Worm (Caenorhabditis elegans) whole organism, young adult: ENCODE data around the gene Y41C4A.22.
A peak's percentile ranks its signal among the peaks of the same experiment; 100 is the strongest.

Source experiments
- B0035.1 ChIP-seq: sonication (generic microtip); optimal IDR thresholded peaks from 2 replicates; lab custom pipeline; 2016; ENCODE audit warnings: missing genetic modification characterization, mild to moderate bottlenecking, missing compliant biosample characterization, missing genotype, missing genetic modification reagents
- B0261.1 ChIP-seq: sonication (generic microtip); optimal IDR thresholded peaks from 2 replicates; lab custom pipeline; 2016; ENCODE audit warnings: mild to moderate bottlenecking, missing genetic modification characterization, moderate library complexity, missing compliant biosample characterization
- B0336.3 ChIP-seq: fragments of 200-800 bp; sonication (Bioruptor generic); IDR thresholded peaks from 2 replicates; pipeline ENCODE4 v1.3.6; 2022; ENCODE audit warnings: missing genetic modification characterization, missing compliant biosample characterization
- C06A6.2 ChIP-seq: fragments of 200-800 bp; sonication (Bioruptor generic); conservative IDR thresholded peaks from 2 replicates; pipeline ENCODE4 v1.3.6; 2022; ENCODE audit warnings: missing genetic modification characterization, missing compliant biosample characterization
- C17E4.6 ChIP-seq: fragments of 200-800 bp; sonication (Bioruptor generic); IDR thresholded peaks from 2 replicates; pipeline ENCODE4 v1.3.6; 2022; ENCODE audit warnings: missing genetic modification reagents, missing genetic modification characterization, missing compliant biosample characterization
- F23B12.7 ChIP-seq: sonication (generic microtip); optimal IDR thresholded peaks from 2 replicates; lab custom pipeline; 2017; ENCODE audit warnings: missing genetic modification characterization, mild to moderate bottlenecking, missing compliant biosample characterization, antibody characterized with exemption, moderate library complexity; ENCODE audit not compliant: insufficient read depth
- F37B4.10 ChIP-seq: fragments of 200-800 bp; sonication (Bioruptor generic); IDR thresholded peaks from 2 replicates; pipeline ENCODE4 v1.3.6; 2022; ENCODE audit warnings: missing genetic modification characterization, missing compliant biosample characterization
- F49E8.2 ChIP-seq: sonication (generic microtip); optimal IDR thresholded peaks from 3 replicates; lab custom pipeline; 2017; ENCODE audit warnings: missing genetic modification characterization, mild to moderate bottlenecking, missing compliant biosample characterization, antibody characterized with exemption, moderate library complexity; ENCODE audit not compliant: insufficient read depth
- F52B5.7 ChIP-seq: sonication (generic microtip); optimal IDR thresholded peaks from 2 replicates; lab custom pipeline; 2016; ENCODE audit warnings: mild to moderate bottlenecking, missing genetic modification characterization, missing compliant biosample characterization
- F55B11.4 ChIP-seq: sonication (generic microtip); optimal IDR thresholded peaks from 2 replicates; lab custom pipeline; 2016; ENCODE audit warnings: missing compliant biosample characterization, missing genetic modification characterization, borderline replicate concordance; ENCODE audit not compliant: insufficient read depth
- F57A8.1 ChIP-seq: fragments of 200-800 bp; sonication (Bioruptor generic); optimal IDR thresholded peaks from 2 replicates; lab custom pipeline; 2018; ENCODE audit warnings: mild to moderate bottlenecking, missing genetic modification characterization, moderate library complexity, missing compliant biosample characterization
- K11D2.4 ChIP-seq: fragments of 200-800 bp; sonication (Bioruptor generic); IDR thresholded peaks from 2 replicates; pipeline ENCODE4 v1.3.6; 2022; ENCODE audit warnings: missing genetic modification reagents, missing genetic modification characterization, missing compliant biosample characterization
- Y67H2A.10 ChIP-seq: fragments of 200-800 bp; sonication (Bioruptor generic); conservative IDR thresholded peaks from 2 replicates; pipeline ENCODE4 v1.3.6; 2022; ENCODE audit warnings: missing genetic modification reagents, missing genetic modification characterization, missing compliant biosample characterization
- Y79H2A.3 ChIP-seq: fragments of 200-800 bp; sonication (Bioruptor generic); conservative IDR thresholded peaks from 2 replicates; pipeline ENCODE4 v1.3.6; 2022; ENCODE audit warnings: missing genetic modification reagents, missing genetic modification characterization, missing compliant biosample characterization
- akir-1 ChIP-seq: fragments of 200-800 bp; sonication (Bioruptor generic); optimal IDR thresholded peaks from 2 replicates; lab custom pipeline; 2018; ENCODE audit warnings: mild to moderate bottlenecking, missing genetic modification characterization, moderate library complexity, missing compliant biosample characterization
- ama-1 ChIP-seq, 3 experiments: fragments of 150-350 bp in 1 of 3; sonication (generic microtip) in 2 of 3; optimal IDR thresholded peaks; 2 replicates each; lab custom pipeline; 2014 to 2018; ENCODE audit warnings: missing biosample characterization in 2 of 3, missing genetic modification characterization in 2 of 3, missing genetic modification reagents in 2 of 3
- atf-7 ChIP-seq: sonication (generic microtip); optimal IDR thresholded peaks from 2 replicates; lab custom pipeline; 2017; ENCODE audit warnings: mild to moderate bottlenecking, missing genetic modification characterization, missing compliant biosample characterization
- athp-1 ChIP-seq: sonication (generic microtip); optimal IDR thresholded peaks from 2 replicates; lab custom pipeline; 2017; ENCODE audit warnings: mild to moderate bottlenecking, missing genetic modification characterization, missing compliant biosample characterization
- attf-5 ChIP-seq: fragments of 200-800 bp; sonication (Bioruptor generic); optimal IDR thresholded peaks from 2 replicates; lab custom pipeline; 2018; ENCODE audit warnings: mild to moderate bottlenecking, missing genetic modification characterization, missing compliant biosample characterization
- bed-1 ChIP-seq: fragments of 200-800 bp; sonication (Bioruptor generic); IDR thresholded peaks from 2 replicates; pipeline ENCODE4 v1.3.6; 2022; ENCODE audit warnings: missing genetic modification reagents, missing genetic modification characterization, missing compliant biosample characterization
- ccch-3 ChIP-seq: fragments of 200-800 bp; sonication (Bioruptor generic); optimal IDR thresholded peaks from 2 replicates; lab custom pipeline; 2018; ENCODE audit warnings: mild to moderate bottlenecking, missing genetic modification characterization, missing compliant biosample characterization
- cebp-1 ChIP-seq, 2 experiments: fragments of 200-800 bp in 1 of 2; sonication (Bioruptor generic) in 1 of 2; sonication (generic microtip) in 1 of 2; IDR thresholded peaks in 1 of 2; optimal IDR thresholded peaks in 1 of 2; 2 replicates each; pipeline versions ENCODE4 v1.3.6 to Lab custom; 2017 to 2022; ENCODE audit warnings: missing compliant biosample characterization in 2 of 2, missing genetic modification characterization in 2 of 2, mild to moderate bottlenecking in 1 of 2, missing genetic modification reagents in 1 of 2, moderate library complexity in 1 of 2
- cebp-2 ChIP-seq: fragments of 200-800 bp; sonication (Bioruptor generic); IDR thresholded peaks from 2 replicates; pipeline ENCODE4 v1.3.6; 2022; ENCODE audit warnings: missing genetic modification characterization, missing compliant biosample characterization
- ceh-100 ChIP-seq: fragments of 200-800 bp; sonication (Bioruptor generic); IDR thresholded peaks from 2 replicates; pipeline ENCODE4 v1.3.6; 2022; ENCODE audit warnings: missing genetic modification reagents, missing genetic modification characterization, missing compliant biosample characterization
- chd-7 ChIP-seq: sonication (generic microtip); optimal IDR thresholded peaks from 2 replicates; lab custom pipeline; 2016; ENCODE audit warnings: mild to moderate bottlenecking, missing genetic modification characterization, moderate library complexity, missing compliant biosample characterization
- die-1 ChIP-seq: sonication (generic microtip); optimal IDR thresholded peaks from 2 replicates; lab custom pipeline; 2016; ENCODE audit warnings: missing genotype, mild to moderate bottlenecking, missing genetic modification characterization, missing compliant biosample characterization
- dox-1 ChIP-seq: fragments of 200-800 bp; sonication (Bioruptor generic); IDR thresholded peaks from 2 replicates; pipeline ENCODE4 v1.3.6; 2022; ENCODE audit warnings: missing genetic modification reagents, missing genetic modification characterization, missing compliant biosample characterization
- egl-44 ChIP-seq: fragments of 200-800 bp; sonication (Bioruptor generic); IDR thresholded peaks from 2 replicates; pipeline ENCODE4 v1.3.6; 2022; ENCODE audit warnings: missing genetic modification reagents, missing genetic modification characterization, missing compliant biosample characterization
- ekl-4 ChIP-seq: fragments of 200-800 bp; sonication (Bioruptor generic); IDR thresholded peaks from 2 replicates; pipeline ENCODE4 v1.3.6; 2022; ENCODE audit warnings: missing genetic modification reagents, missing genetic modification characterization, missing compliant biosample characterization
- hmg-20 ChIP-seq: fragments of 200-800 bp; sonication (Bioruptor generic); IDR thresholded peaks from 2 replicates; pipeline ENCODE4 v1.3.6; 2022; ENCODE audit warnings: missing genetic modification reagents, missing genetic modification characterization, missing compliant biosample characterization
- lin-54 ChIP-seq: fragments of 200-800 bp; sonication (Bioruptor generic); optimal IDR thresholded peaks from 2 replicates; lab custom pipeline; 2018; ENCODE audit warnings: mild to moderate bottlenecking, missing genetic modification characterization, missing compliant biosample characterization
- lir-1 ChIP-seq: fragments of 200-800 bp; sonication (Bioruptor generic); conservative IDR thresholded peaks from 2 replicates; pipeline ENCODE4 v1.3.6; 2022; ENCODE audit warnings: missing genetic modification reagents, missing genetic modification characterization, missing compliant biosample characterization
- madf-3 ChIP-seq: fragments of 200-800 bp; sonication (Bioruptor generic); IDR thresholded peaks from 2 replicates; pipeline ENCODE4 v1.3.6; 2022; ENCODE audit warnings: missing genetic modification reagents, missing genetic modification characterization, missing compliant biosample characterization
- madf-6 ChIP-seq: fragments of 200-800 bp; sonication (Bioruptor generic); IDR thresholded peaks from 2 replicates; pipeline ENCODE4 v1.3.6; 2022; ENCODE audit warnings: missing genetic modification reagents, missing genetic modification characterization, missing compliant biosample characterization
- madf-8 ChIP-seq: fragments of 200-800 bp; sonication (Bioruptor generic); conservative IDR thresholded peaks from 2 replicates; pipeline ENCODE4 v1.3.6; 2022; ENCODE audit warnings: missing genetic modification reagents, missing genetic modification characterization, missing compliant biosample characterization
- nfyb-1 ChIP-seq: fragments of 200-800 bp; sonication (Bioruptor generic); IDR thresholded peaks from 2 replicates; pipeline ENCODE4 v1.3.6; 2022; ENCODE audit warnings: missing genetic modification reagents, missing genetic modification characterization, missing compliant biosample characterization
- nhr-27 ChIP-seq: fragments of 200-800 bp; sonication (Bioruptor generic); optimal IDR thresholded peaks from 2 replicates; lab custom pipeline; 2018; ENCODE audit warnings: mild to moderate bottlenecking, missing genetic modification characterization, moderate library complexity, missing compliant biosample characterization
- rec-8 ChIP-seq, 2 experiments: sonication (generic microtip); optimal IDR thresholded peaks; 2 replicates each; lab custom pipeline; 2016; ENCODE audit warnings: mild to moderate bottlenecking in 2 of 2, missing genetic modification characterization in 2 of 2, missing genetic modification reagents in 2 of 2, missing genotype in 2 of 2, missing biosample characterization in 1 of 2, missing compliant biosample characterization in 1 of 2, moderate library complexity in 1 of 2
- sea-2 ChIP-seq: fragments of 200-800 bp; sonication (Bioruptor generic); IDR thresholded peaks from 2 replicates; pipeline ENCODE4 v1.3.6; 2022; ENCODE audit warnings: missing genetic modification characterization, missing compliant biosample characterization
- somi-1 ChIP-seq: fragments of 200-800 bp; sonication (Bioruptor generic); optimal IDR thresholded peaks from 2 replicates; lab custom pipeline; 2018; ENCODE audit warnings: mild to moderate bottlenecking, missing genetic modification characterization, missing compliant biosample characterization
- zfh-2 ChIP-seq: fragments of 200-800 bp; sonication (Bioruptor generic); conservative IDR thresholded peaks from 2 replicates; pipeline ENCODE4 v1.3.6; 2022; ENCODE audit warnings: missing genetic modification reagents, missing genetic modification characterization, missing compliant biosample characterization
- zim-3 ChIP-seq: sonication (generic microtip); optimal IDR thresholded peaks from 2 replicates; lab custom pipeline; 2017; ENCODE audit warnings: mild to moderate bottlenecking, missing genetic modification characterization, moderate library complexity, missing compliant biosample characterization
- ztf-22 ChIP-seq: fragments of 200-800 bp; sonication (Bioruptor generic); optimal IDR thresholded peaks from 2 replicates; lab custom pipeline; 2018; ENCODE audit warnings: mild to moderate bottlenecking, missing genetic modification characterization, moderate library complexity, missing compliant biosample characterization
- ztf-3 ChIP-seq: fragments of 200-800 bp; sonication (Bioruptor generic); optimal IDR thresholded peaks from 2 replicates; lab custom pipeline; 2018; ENCODE audit warnings: mild to moderate bottlenecking, missing genetic modification characterization, missing compliant biosample characterization
- ztf-6 ChIP-seq: fragments of 200-800 bp; sonication (Bioruptor generic); IDR thresholded peaks from 2 replicates; pipeline ENCODE4 v1.3.6; 2022; ENCODE audit warnings: missing genetic modification reagents, missing genetic modification characterization, missing compliant biosample characterization

The Y41C4A.22 gene

ce11 chrIII:11689887-11690286, 5.2 kb upstream of the Y41C4A.22 start:
- TF ChIP-seq C06A6.2 (GFP tag; lab: Robert Waterston, UW) (no peak), Y67H2A.10 (GFP tag; lab: Robert Waterston, UW) (no peak), hmg-20 (GFP tag; lab: Robert Waterston, UW) (no peak), ama-1 (optimal IDR thresholded peaks at IDR 0.05; lab: Kevin White, UChicago) (no peak), ama-1 (GFP tag; optimal IDR thresholded peaks at IDR 0.05; lab: Kevin White, UChicago) (no peak), F52B5.7 (no peak), akir-1 (GFP tag; lab: Kevin White, UChicago) (no peak), ekl-4 (no peak), sea-2 (GFP tag; lab: Robert Waterston, UW) (no peak), lir-1 (GFP tag; lab: Robert Waterston, UW) (no peak), ceh-100 (GFP tag; lab: Robert Waterston, UW) (no peak), B0261.1 (tag; lab: Kevin White, UChicago) (no peak), madf-8 (GFP tag; lab: Robert Waterston, UW) (no peak), nhr-27 (tag; lab: Kevin White, UChicago) (no peak), B0035.1 (tag; lab: Kevin White, UChicago) (no peak), attf-5 (GFP tag; lab: Kevin White, UChicago) (no peak), bed-1 (GFP tag; lab: Robert Waterston, UW) (no peak), ccch-3 (GFP tag; lab: Kevin White, UChicago) (no peak), madf-6 (no peak), dox-1 (GFP tag; lab: Robert Waterston, UW) (no peak), F55B11.4 (no peak)
- TF ChIP-seq, all 124 proteins: peak for 0

- TF ChIP-seq zfh-2 (GFP tag; lab: Robert Waterston, UW) (peak; percentile 46; the same call in 1 of the 2 replicates), chd-7 (tag; lab: Kevin White, UChicago) (peak; percentile 50), madf-3 (GFP tag; lab: Robert Waterston, UW) (no peak), lin-54 (GFP tag; lab: Kevin White, UChicago) (no peak), atf-7 (peak; percentile 40), F52B5.7 (peak; percentile 30), zim-3 (tag; lab: Kevin White, UChicago) (peak; percentile 25), Y67H2A.10 (GFP tag; lab: Robert Waterston, UW) (no peak), somi-1 (peak; percentile 12), K11D2.4 (GFP tag; lab: Robert Waterston, UW) (no peak), B0336.3 (GFP tag; lab: Robert Waterston, UW) (peak; percentile 22; the same call in 1 of the 2 replicates), ztf-3 (GFP tag; lab: Kevin White, UChicago) (no peak), nfyb-1 (GFP tag; lab: Robert Waterston, UW) (peak; percentile 45; the same call in 1 of the 2 replicates), Y79H2A.3 (no peak), cebp-1 (GFP tag; IDR thresholded peaks at IDR 0.05; lab: Robert Waterston, UW) (no peak), cebp-1 (tag; optimal IDR thresholded peaks at IDR 0.05; lab: Kevin White, UChicago) (peak; percentile 10), F49E8.2 (tag; lab: Kevin White, UChicago) (no peak), athp-1 (tag; lab: Kevin White, UChicago) (peak; percentile 1)
Observed at ce11 chrIII:11692380-11692779, 2.7 kb upstream of the Y41C4A.22 start.

DNA sequence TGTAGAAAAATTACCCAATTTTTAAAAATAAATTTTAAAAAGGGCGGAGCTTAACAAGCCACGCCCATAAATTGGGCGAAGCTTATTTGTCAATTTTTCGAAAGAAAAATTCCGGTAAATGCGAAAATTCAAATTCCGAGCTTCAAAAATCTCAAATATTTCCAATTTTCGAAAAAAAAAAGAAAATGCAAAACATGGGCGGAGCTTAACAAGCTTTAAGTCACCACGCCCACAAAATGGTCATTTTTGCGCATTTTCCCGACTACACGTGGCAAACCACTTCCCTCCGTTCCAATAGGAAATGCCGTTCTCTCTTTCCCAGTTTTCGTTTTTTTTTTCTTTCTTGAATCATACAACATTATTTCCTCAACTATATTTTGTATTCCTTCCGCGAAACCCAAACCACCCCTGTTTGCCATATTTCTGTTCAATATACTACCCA, 548 bp upstream of the Y41C4A.22 start:
- TF ChIP-seq hmg-20 (GFP tag; lab: Robert Waterston, UW): 0 out of 2 replicates have a peak, but pooled peaks have one; percentile 21
- no peak for TF ChIP-seq F23B12.7 (tag; lab: Kevin White, UChicago)
- no peak for TF ChIP-seq cebp-2 (GFP tag; lab: Robert Waterston, UW)
- TF ChIP-seq die-1: no peak
- TF ChIP-seq ztf-22 (GFP tag; lab: Kevin White, UChicago): no peak
- no peak for TF ChIP-seq egl-44 (GFP tag; lab: Robert Waterston, UW)
- TF ChIP-seq lir-1 (GFP tag; lab: Robert Waterston, UW): no peak
- TF ChIP-seq F57A8.1: no peak
- no peak for TF ChIP-seq C17E4.6 (GFP tag; lab: Robert Waterston, UW)
- TF ChIP-seq rec-8 (tag; optimal IDR thresholded peaks at IDR 0.05; lab: Kevin White, UChicago): no peak
- no peak for TF ChIP-seq F37B4.10 (GFP tag; lab: Robert Waterston, UW)
- TF ChIP-seq ztf-6: no peak
- no peak for TF ChIP-seq athp-1 (tag; lab: Kevin White, UChicago)
